Fruit fly (Drosophila melanogaster) Kc167 (cell line): Measurements from ENCODE around the gene CG34251.

Experiments
- Myc ChIP-seq: fragments of >200 bp; optimal IDR thresholded peaks from 2 replicates; lab custom pipeline; 2017; ENCODE audit warnings: missing external identifiers
- h ChIP-seq: fragments of >200 bp; optimal IDR thresholded peaks from 3 replicates; lab custom pipeline; 2018; ENCODE audit warnings: missing external identifiers

DNA sequence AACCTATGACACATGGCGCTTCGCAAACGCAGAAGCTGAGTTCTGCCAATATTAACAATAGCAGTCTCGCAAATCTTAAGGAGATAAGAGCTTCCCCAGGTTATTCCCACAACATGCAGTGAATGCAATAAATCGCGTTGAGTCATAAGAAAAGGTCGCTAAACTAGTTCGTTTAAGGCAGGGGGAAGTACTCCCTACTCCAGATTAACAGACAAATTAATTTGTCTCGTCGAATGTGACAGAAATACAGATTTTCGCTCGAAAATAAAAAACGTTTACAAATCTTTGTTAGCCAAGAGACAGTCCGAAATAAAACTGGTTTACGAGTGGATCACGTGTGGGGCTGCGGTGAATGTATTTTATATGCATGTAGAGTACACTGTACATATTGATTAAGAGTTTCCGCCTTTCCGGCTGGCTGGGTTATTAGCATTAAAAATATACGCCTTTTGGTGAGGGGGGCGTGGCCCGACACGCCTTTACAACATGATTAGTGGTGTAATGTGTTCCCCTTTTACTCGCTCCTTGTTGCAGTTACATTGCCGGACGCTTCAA, 45.8 kb upstream of the CG34251 start:
- TF ChIP-seq h (no peak), Myc (lab: Kevin White, UChicago) (no peak)
